Fruit fly (Drosophila melanogaster) Kc167 (cell line): ENCODE data around the gene CecC.

ENCODE experiments used
- Myc ChIP-seq: fragments of >200 bp; optimal IDR thresholded peaks from 2 replicates; lab custom pipeline; 2017; ENCODE audit warnings: missing external identifiers
- Sin3A ChIP-seq: fragments of >200 bp; optimal IDR thresholded peaks from 2 replicates; lab custom pipeline; 2018; ENCODE audit warnings: missing external identifiers
- insv ChIP-seq: fragments of >200 bp; optimal IDR thresholded peaks from 3 replicates; lab custom pipeline; 2018; ENCODE audit warnings: missing external identifiers
- psq ChIP-seq: fragments of >200 bp; optimal IDR thresholded peaks from 2 replicates; lab custom pipeline; 2017; ENCODE audit warnings: missing external identifiers
- ttk ChIP-seq: sonication (Bioruptor generic); optimal IDR thresholded peaks from 2 replicates; lab custom pipeline; 2017; ENCODE audit warnings: missing external identifiers

DNA sequence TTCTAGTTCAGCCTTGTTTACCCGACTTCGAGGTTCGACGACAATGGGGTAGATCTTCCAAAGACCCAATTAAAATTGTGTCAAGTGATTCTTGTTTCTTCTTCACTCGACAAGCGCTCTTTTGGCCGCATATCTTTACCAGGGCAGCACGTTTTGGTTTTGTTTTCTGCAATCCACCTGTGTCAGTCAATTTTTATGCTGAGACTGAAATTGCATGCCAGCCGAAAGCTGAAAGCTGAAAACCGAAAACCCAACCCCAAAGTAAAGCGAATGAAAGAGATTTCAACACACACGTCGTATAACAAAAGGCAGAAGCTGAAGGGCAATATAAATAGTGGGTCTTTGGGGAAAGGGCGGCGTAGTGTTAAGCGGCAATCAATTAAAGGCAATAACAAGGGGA, 26.9 kb upstream of the CecC start:
- no peak for TF ChIP-seq psq (lab: Kevin White, UChicago)
- TF ChIP-seq Myc (lab: Kevin White, UChicago) = no peak
- TF ChIP-seq ttk = no peak
- TF ChIP-seq Sin3A (lab: Kevin White, UChicago) = no peak
- no peak for TF ChIP-seq insv
